Fruit fly (Drosophila melanogaster) whole organism, embryonic: ENCODE results near the gene CG3726.
A peak's percentile ranks its signal among the peaks of the same experiment; 100 is the strongest.

Source experiments
- Ada2b ChIP-seq: fragments of 200-800 bp; sonication (Bioruptor generic); IDR thresholded peaks from 2 replicates; pipeline ENCODE4 v1.3.6; 2022; ENCODE audit warnings: missing biosample characterization, missing genetic modification characterization
- B-H1 ChIP-seq: fragments of 200-800 bp; sonication (Bioruptor generic); IDR thresholded peaks from 3 replicates; pipeline ENCODE4 v1.3.6; 2022; ENCODE audit warnings: missing biosample characterization, missing genetic modification characterization
- Bdp1 ChIP-seq: fragments of 200-800 bp; sonication (Bioruptor generic); optimal IDR thresholded peaks from 3 replicates; lab custom pipeline; 2016; ENCODE audit warnings: missing biosample characterization, missing genetic modification characterization
- CG10366 ChIP-seq: fragments of 200-800 bp; sonication (Bioruptor generic); IDR thresholded peaks from 2 replicates; pipeline ENCODE4 v1.3.6; 2022; ENCODE audit warnings: missing biosample characterization, missing genetic modification characterization
- CG11085 ChIP-seq: fragments of 200-800 bp; sonication (Bioruptor generic); IDR thresholded peaks from 2 replicates; pipeline ENCODE4 v1.3.6; 2022; ENCODE audit warnings: missing biosample characterization, missing genetic modification characterization
- CG11093 ChIP-seq: fragments of 200-800 bp; sonication (Bioruptor generic); IDR thresholded peaks from 3 replicates; pipeline ENCODE4 v1.3.6; 2022; ENCODE audit warnings: missing biosample characterization, missing genetic modification characterization
- CG11456 ChIP-seq: fragments of 200-800 bp; sonication (Bioruptor generic); IDR thresholded peaks from 3 replicates; pipeline ENCODE4 v1.3.6; 2022; ENCODE audit warnings: missing biosample characterization, missing genetic modification characterization
- CG11560 ChIP-seq: fragments of 200-800 bp; sonication (Bioruptor generic); IDR thresholded peaks from 3 replicates; pipeline ENCODE4 v1.3.6; 2022; ENCODE audit warnings: missing biosample characterization, missing genetic modification characterization
- CG13624 ChIP-seq: fragments of 200-800 bp; sonication (Bioruptor generic); optimal IDR thresholded peaks from 2 replicates; lab custom pipeline; 2016; ENCODE audit warnings: missing biosample characterization, missing genetic modification characterization
- CG17186 ChIP-seq: fragments of 200-800 bp; sonication (Bioruptor generic); optimal IDR thresholded peaks from 3 replicates; lab custom pipeline; 2017; ENCODE audit warnings: missing biosample characterization, missing genetic modification reagents, missing genetic modification characterization
- CG18619 ChIP-seq: fragments of 200-800 bp; sonication (Bioruptor generic); optimal IDR thresholded peaks from 3 replicates; lab custom pipeline; 2017; ENCODE audit warnings: missing biosample characterization, mild to moderate bottlenecking, missing genetic modification characterization
- CG32532 ChIP-seq: fragments of 200-800 bp; sonication (Bioruptor generic); IDR thresholded peaks from 2 replicates; pipeline ENCODE4 v1.3.6; 2022; ENCODE audit warnings: missing biosample characterization, missing genetic modification characterization
- CG34422 ChIP-seq: fragments of 200-800 bp; sonication (Bioruptor generic); IDR thresholded peaks from 3 replicates; pipeline ENCODE4 v1.3.6; 2022; ENCODE audit warnings: missing biosample characterization, missing genetic modification characterization
- CG3726 ChIP-seq: fragments of 200-800 bp; sonication (Bioruptor generic); IDR thresholded peaks from 3 replicates; pipeline ENCODE4, ENCODE4 v1.3.6; 2022; ENCODE audit warnings: missing biosample characterization, missing genetic modification characterization
- CG7839 ChIP-seq: fragments of 200-800 bp; sonication (Bioruptor generic); optimal IDR thresholded peaks from 3 replicates; lab custom pipeline; 2018; ENCODE audit warnings: missing biosample characterization, mild to moderate bottlenecking, missing genetic modification characterization, moderate library complexity
- CG8478 ChIP-seq: fragments of >200 bp; optimal IDR thresholded peaks from 2 replicates; lab custom pipeline; 2018
- CG9437 ChIP-seq: fragments of 200-800 bp; sonication (Bioruptor generic); optimal IDR thresholded peaks from 2 replicates; lab custom pipeline; 2018; ENCODE audit warnings: missing biosample characterization, mild to moderate bottlenecking, missing genetic modification characterization
- Dll ChIP-seq: fragments of 200-800 bp; sonication (Bioruptor generic); IDR thresholded peaks from 4 replicates; pipeline ENCODE4 v1.3.6; 2022; ENCODE audit warnings: missing biosample characterization, missing genetic modification characterization; ENCODE audit not compliant: partially characterized antibody
- Drgx ChIP-seq: fragments of 200-800 bp; sonication (Bioruptor generic); IDR thresholded peaks from 2 replicates; pipeline ENCODE4 v1.3.6; 2022; ENCODE audit warnings: missing biosample characterization, missing genetic modification characterization
- Elba2 ChIP-seq: fragments of 200-800 bp; sonication (Bioruptor generic); optimal IDR thresholded peaks from 3 replicates; lab custom pipeline; 2016; ENCODE audit warnings: missing biosample characterization, missing genetic modification characterization
- GATAe ChIP-seq: fragments of 200-800 bp; sonication (Bioruptor generic); conservative IDR thresholded peaks from 2 replicates; pipeline ENCODE4 v1.3.6; 2022; ENCODE audit warnings: missing biosample characterization, missing genetic modification characterization
- Hr51 ChIP-seq, 2 experiments: fragments of 200-800 bp; sonication (Bioruptor generic); optimal IDR thresholded peaks; 2 replicates in 1 of 2; 3 replicates in 1 of 2; lab custom pipeline; 2016 to 2018; ENCODE audit warnings: missing biosample characterization in 2 of 2, missing genetic modification characterization in 2 of 2, mild to moderate bottlenecking in 1 of 2, moderate library complexity in 1 of 2
- Jarid2 ChIP-seq: fragments of 200-800 bp; sonication (Bioruptor generic); optimal IDR thresholded peaks from 3 replicates; lab custom pipeline; 2017; ENCODE audit warnings: mild to moderate bottlenecking, missing biosample characterization, missing genetic modification reagents, missing genetic modification characterization
- Kr ChIP-seq: fragments of 200-800 bp; sonication (Bioruptor generic); optimal IDR thresholded peaks from 2 replicates; lab custom pipeline; 2017; ENCODE audit warnings: missing biosample characterization, mild to moderate bottlenecking, missing genetic modification characterization
- Med ChIP-seq: fragments of 200-800 bp; sonication (Bioruptor generic); peaks from one replicate; lab custom pipeline; 2016; ENCODE audit warnings: missing biosample characterization, missing genetic modification characterization, mild to moderate bottlenecking, inconsistent platforms, moderate library complexity
- Mes4 ChIP-seq: fragments of 200-800 bp; sonication (Bioruptor generic); optimal IDR thresholded peaks from 2 replicates; lab custom pipeline; 2016; ENCODE audit warnings: missing biosample characterization, missing genetic modification characterization
- Nf-YA ChIP-seq: fragments of 200-800 bp; sonication (Bioruptor generic); IDR thresholded peaks from 2 replicates; pipeline ENCODE4 v1.3.6; 2022; ENCODE audit warnings: missing biosample characterization, missing genetic modification characterization
- Nf-YC ChIP-seq: fragments of 200-800 bp; optimal IDR thresholded peaks from 3 replicates; lab custom pipeline; 2019; ENCODE audit warnings: missing biosample characterization, mild to moderate bottlenecking, missing genetic modification characterization, moderate library complexity
- Ptx1 ChIP-seq: fragments of 200-800 bp; sonication (Bioruptor generic); IDR thresholded peaks from 2 replicates; pipeline ENCODE4 v1.3.6; 2022; ENCODE audit warnings: missing biosample characterization, missing genetic modification characterization
- Ravus ChIP-seq: fragments of 200-800 bp; sonication (Bioruptor generic); IDR thresholded peaks from 2 replicates; pipeline ENCODE4 v1.3.6; 2022; ENCODE audit warnings: missing biosample characterization, missing genetic modification characterization
- Side ChIP-seq: fragments of 200-800 bp; sonication (Bioruptor generic); optimal IDR thresholded peaks from 2 replicates; lab custom pipeline; 2016; ENCODE audit warnings: missing biosample characterization, missing genetic modification characterization
- Ssrp ChIP-seq: fragments of 200-800 bp; sonication (Bioruptor generic); optimal IDR thresholded peaks from 2 replicates; lab custom pipeline; 2018; ENCODE audit warnings: missing biosample characterization, mild to moderate bottlenecking, missing genetic modification characterization, moderate library complexity
- ab ChIP-seq: fragments of 200-800 bp; sonication (Bioruptor generic); optimal IDR thresholded peaks from 2 replicates; lab custom pipeline; 2016; ENCODE audit warnings: missing biosample characterization, missing genetic modification characterization
- corto ChIP-seq: fragments of 200-800 bp; sonication (Bioruptor generic); optimal IDR thresholded peaks from 2 replicates; lab custom pipeline; 2016; ENCODE audit warnings: missing biosample characterization, mild to moderate bottlenecking, missing genetic modification characterization, moderate library complexity
- dan ChIP-seq: fragments of 200-800 bp; sonication (Bioruptor generic); IDR thresholded peaks from 2 replicates; pipeline ENCODE4 v1.3.6; 2022; ENCODE audit warnings: missing biosample characterization, missing genetic modification characterization
- dati ChIP-seq: fragments of 200-800 bp; sonication (Bioruptor generic); IDR thresholded peaks from 2 replicates; pipeline ENCODE4 v1.3.6; 2022; ENCODE audit warnings: missing biosample characterization, missing genetic modification characterization
- dimm ChIP-seq: fragments of 200-800 bp; sonication (Bioruptor generic); IDR thresholded peaks from 2 replicates; pipeline ENCODE4 v1.3.6; 2022; ENCODE audit warnings: missing biosample characterization, missing genetic modification characterization
- gro ChIP-seq: fragments of 200-800 bp; sonication (Bioruptor generic); optimal IDR thresholded peaks from 2 replicates; lab custom pipeline; 2016; ENCODE audit warnings: missing biosample characterization, missing genetic modification characterization
- hbn ChIP-seq: fragments of 200-800 bp; sonication (Bioruptor generic); IDR thresholded peaks from 2 replicates; pipeline ENCODE4 v1.3.6; 2022; ENCODE audit warnings: missing biosample characterization, missing genetic modification characterization; ENCODE audit not compliant: partially characterized antibody
- her ChIP-seq: fragments of 200-800 bp; sonication (Bioruptor generic); optimal IDR thresholded peaks from 2 replicates; lab custom pipeline; 2016; ENCODE audit warnings: missing biosample characterization, missing genetic modification characterization
- lmd ChIP-seq: fragments of 200-800 bp; sonication (Bioruptor generic); IDR thresholded peaks from 2 replicates; pipeline ENCODE4 v1.3.6; 2022; ENCODE audit warnings: missing biosample characterization, missing genetic modification characterization
- peb ChIP-seq: fragments of 200-800 bp; sonication (Bioruptor generic); IDR thresholded peaks from 2 replicates; pipeline ENCODE4 v1.3.6; 2022; ENCODE audit warnings: missing biosample characterization, missing genetic modification characterization
- rib ChIP-seq: fragments of 200-800 bp; sonication (Bioruptor generic); IDR thresholded peaks from 2 replicates; pipeline ENCODE4 v1.3.6; 2022; ENCODE audit warnings: missing biosample characterization, missing genetic modification characterization
- schlank ChIP-seq: fragments of 200-800 bp; sonication (Bioruptor generic); optimal IDR thresholded peaks from 2 replicates; lab custom pipeline; 2018; ENCODE audit warnings: missing biosample characterization, mild to moderate bottlenecking, missing genetic modification characterization
- scrt ChIP-seq: fragments of 200-800 bp; sonication (Bioruptor generic); optimal IDR thresholded peaks from 2 replicates; lab custom pipeline; 2018; ENCODE audit warnings: missing biosample characterization, mild to moderate bottlenecking, missing genetic modification characterization, moderate library complexity
- sens-2 ChIP-seq: fragments of 200-800 bp; sonication (Bioruptor generic); IDR thresholded peaks from 2 replicates; pipeline ENCODE4 v1.3.6; 2022; ENCODE audit warnings: missing biosample characterization, missing genetic modification characterization
- sna ChIP-seq: fragments of 200-800 bp; sonication (Bioruptor generic); IDR thresholded peaks from 2 replicates; pipeline ENCODE4 v1.3.6; 2022; ENCODE audit warnings: missing biosample characterization, missing genetic modification characterization; ENCODE audit not compliant: partially characterized antibody
- sr ChIP-seq: fragments of 200-800 bp; sonication (Bioruptor generic); IDR thresholded peaks from 3 replicates; pipeline ENCODE4 v1.3.6; 2022; ENCODE audit warnings: missing biosample characterization, missing genetic modification characterization
- tx ChIP-seq: fragments of 200-800 bp; sonication (Bioruptor generic); optimal IDR thresholded peaks from 2 replicates; lab custom pipeline; 2016; ENCODE audit warnings: missing biosample characterization, missing genetic modification characterization
- vfl ChIP-seq: fragments of 200-800 bp; sonication (Bioruptor generic); optimal IDR thresholded peaks from 2 replicates; lab custom pipeline; 2016; ENCODE audit warnings: missing biosample characterization, missing genetic modification characterization
- vnd ChIP-seq: fragments of 200-800 bp; sonication (Bioruptor generic); IDR thresholded peaks from 3 replicates; pipeline ENCODE4 v1.3.6; 2022; ENCODE audit warnings: missing biosample characterization, missing genetic modification characterization; ENCODE audit not compliant: partially characterized antibody

CG3726 gene

DNA sequence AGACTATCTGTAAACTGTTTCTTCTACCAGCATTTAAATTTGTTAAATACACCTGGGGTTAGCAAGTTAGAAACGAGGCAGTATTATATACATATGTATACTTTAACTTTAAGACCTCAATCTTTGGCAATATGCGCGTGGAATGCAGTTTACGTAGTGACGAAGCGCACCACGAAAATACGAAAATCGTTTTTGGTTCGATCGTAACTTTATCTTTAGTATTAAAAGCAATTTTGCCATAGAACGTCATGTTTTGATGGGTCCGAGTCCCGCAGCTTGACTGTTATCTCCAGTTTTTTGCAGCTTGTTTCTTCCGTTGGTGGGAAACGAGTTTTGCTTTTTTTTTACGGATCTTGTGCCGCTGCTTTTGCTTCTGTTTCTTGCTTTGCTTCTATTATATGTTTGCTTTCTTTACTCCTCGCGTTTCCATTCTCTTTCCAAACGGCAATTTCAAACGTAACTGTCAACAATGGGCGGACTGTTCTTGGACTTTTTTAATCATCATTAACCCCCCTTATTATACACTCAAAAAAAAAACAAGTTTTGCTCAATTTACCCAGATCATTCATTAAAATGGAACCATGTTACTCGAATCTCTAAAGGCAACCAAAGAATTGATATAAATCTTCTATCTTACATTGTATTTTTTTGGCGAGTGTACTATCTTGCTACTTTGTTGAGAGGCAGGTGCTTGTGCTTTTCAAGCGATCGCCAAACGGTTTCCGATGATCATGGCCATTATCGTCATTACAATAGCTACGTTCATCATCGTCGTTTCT, 25.0 kb upstream of the CG3726 start (continued):
- TF ChIP-seq Nf-YC (tag; lab: Kevin White, UChicago) = no peak
- TF ChIP-seq Elba2 (GFP tag; lab: Kevin White, UChicago) = no peak
- TF ChIP-seq sna (GFP tag; lab: Robert Waterston, UW) = no peak
- TF ChIP-seq peb (GFP tag; lab: Robert Waterston, UW) = no peak
- no peak for TF ChIP-seq Kr (GFP tag; lab: Kevin White, UChicago)
- peak; percentile 29 for TF ChIP-seq vfl
- no peak for TF ChIP-seq hbn (GFP tag; lab: Robert Waterston, UW)
- TF ChIP-seq tx = no peak
- no peak for TF ChIP-seq scrt
- TF ChIP-seq CG18619 (GFP tag; lab: Kevin White, UChicago) = peak; percentile 57
- TF ChIP-seq corto (GFP tag; lab: Kevin White, UChicago) = no peak
- TF ChIP-seq schlank (tag; lab: Kevin White, UChicago) = peak; percentile 23
- no peak for TF ChIP-seq Ptx1
- no peak for TF ChIP-seq Nf-YA (GFP tag; lab: Robert Waterston, UW)
- TF ChIP-seq vnd (GFP tag; lab: Robert Waterston, UW) = no peak
- TF ChIP-seq her (GFP tag; lab: Kevin White, UChicago) = peak; percentile 38
- no peak for TF ChIP-seq CG11093
- no peak for TF ChIP-seq Bdp1
- no peak for TF ChIP-seq CG11560
- no peak for TF ChIP-seq Ssrp (tag; lab: Kevin White, UChicago)
- no peak for TF ChIP-seq ab (GFP tag; lab: Kevin White, UChicago)
- peak; percentile 61 for TF ChIP-seq gro (GFP tag; lab: Kevin White, UChicago)
- no peak for TF ChIP-seq Dll (GFP tag; lab: Robert Waterston, UW)
- peak; percentile 52; the same call in 1 of the 2 replicates for TF ChIP-seq CG11085 (GFP tag; lab: Robert Waterston, UW)
- TF ChIP-seq Side = peak; percentile 70
- no peak for TF ChIP-seq Mes4 (GFP tag; lab: Kevin White, UChicago)
- peak; percentile 61; the same call in 1 of the 3 replicates for TF ChIP-seq CG11456 (GFP tag; lab: Robert Waterston, UW)
- TF ChIP-seq dan (GFP tag; lab: Robert Waterston, UW) = no peak
- no peak for TF ChIP-seq B-H1 (GFP tag; lab: Robert Waterston, UW)
- peak; percentile 46 for TF ChIP-seq CG7839
- peak; percentile 30; the same call in 1 of the 2 replicates for TF ChIP-seq Ada2b (GFP tag; lab: Robert Waterston, UW)
- peak; percentile 52 for TF ChIP-seq Drgx (GFP tag; lab: Robert Waterston, UW)
- TF ChIP-seq lmd (GFP tag; lab: Robert Waterston, UW) = peak; percentile 48; the same call in 1 of the 2 replicates
- TF ChIP-seq CG3726 (GFP tag; lab: Robert Waterston, UW) = no peak
- no peak for TF ChIP-seq Jarid2 (GFP tag; lab: Kevin White, UChicago)
- TF ChIP-seq Ravus (GFP tag; lab: Robert Waterston, UW) = no peak
- TF ChIP-seq dati (GFP tag; lab: Robert Waterston, UW) = no peak
- peak in 1 of 2 experiments; percentile 9 for TF ChIP-seq Hr51 (GFP tag; optimal IDR thresholded peaks at IDR 0.05; lab: Kevin White, UChicago)
- peak; percentile 92 for TF ChIP-seq Med (GFP tag; lab: Kevin White, UChicago)
- TF ChIP-seq CG9437 (GFP tag; lab: Kevin White, UChicago) = no peak
- no peak for TF ChIP-seq CG8478 (lab: Kevin White, UChicago)
- TF ChIP-seq sens-2 (GFP tag; lab: Robert Waterston, UW) = no peak
- TF ChIP-seq CG17186 = no peak
- no peak for TF ChIP-seq dimm (GFP tag; lab: Robert Waterston, UW)
- TF ChIP-seq sr = no peak
- peak; percentile 38; the same call in 1 of the 2 replicates for TF ChIP-seq CG10366 (GFP tag; lab: Robert Waterston, UW)
- TF ChIP-seq GATAe (GFP tag; lab: Robert Waterston, UW) = no peak
- no peak for TF ChIP-seq CG34422 (GFP tag; lab: Robert Waterston, UW)
- TF ChIP-seq CG32532 (GFP tag; lab: Robert Waterston, UW) = peak; percentile 76
- TF ChIP-seq CG13624 = peak; percentile 65
- no peak for TF ChIP-seq rib
